Worm (Caenorhabditis elegans) whole organism, midembryonic: Measurements from ENCODE around the gene ZK899.3.

ENCODE experiments used
- flt-1 ChIP-seq: fragments of 200-800 bp; sonication (Bioruptor generic); IDR thresholded peaks from 2 replicates; pipeline ENCODE4 v1.3.6; 2022; ENCODE audit warnings: missing genetic modification characterization, missing compliant biosample characterization
- med-1 ChIP-seq: sonication (generic microtip); optimal IDR thresholded peaks from 2 replicates; lab custom pipeline; 2017; ENCODE audit warnings: missing genetic modification characterization, mild to moderate bottlenecking, missing compliant biosample characterization, antibody characterized with exemption, missing genetic modification reagents; ENCODE audit not compliant: insufficient read depth
- ref-1 ChIP-seq: fragments of 200-800 bp; sonication (Bioruptor generic); conservative IDR thresholded peaks from 2 replicates; pipeline ENCODE4 v1.3.6; 2022; ENCODE audit warnings: missing genetic modification reagents, missing genetic modification characterization, missing compliant biosample characterization
- ztf-23 ChIP-seq: fragments of 200-800 bp; sonication (Bioruptor generic); IDR thresholded peaks from 2 replicates; pipeline ENCODE4 v1.3.6; 2022; ENCODE audit warnings: missing genetic modification reagents, missing genetic modification characterization, missing compliant biosample characterization

DNA sequence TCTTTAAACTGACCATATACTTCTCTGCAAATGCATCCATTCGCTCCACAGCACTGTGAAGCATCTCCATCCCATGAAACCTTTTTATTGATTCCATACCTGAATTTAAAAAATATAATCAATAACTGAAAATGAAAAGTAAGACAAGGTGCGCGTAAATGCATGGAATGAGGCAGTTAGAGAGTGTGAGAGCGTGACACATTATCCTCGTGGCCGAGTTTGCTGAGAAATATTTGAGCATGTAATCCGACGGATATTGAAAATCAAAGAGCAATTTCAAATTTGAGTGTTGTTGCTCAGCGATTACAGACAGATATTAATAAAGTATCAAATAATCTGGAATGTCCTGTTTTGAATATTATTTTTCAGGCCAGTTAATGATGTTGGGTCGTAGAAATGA, 3.6 kb upstream of the ZK899.3 start, which contains the start of gene ZK899.7:
- no peak for TF ChIP-seq ztf-23 (GFP tag; lab: Robert Waterston, UW)
- no peak for TF ChIP-seq ref-1 (GFP tag; lab: Robert Waterston, UW)
- TF ChIP-seq flt-1 (GFP tag; lab: Robert Waterston, UW), result no peak
- no peak for TF ChIP-seq med-1
